Fruit fly (Drosophila melanogaster) whole organism, embryonic: Measurements from ENCODE around the gene CG18542.
A peak's percentile ranks its signal among the peaks of the same experiment; 100 is the strongest.

Experiments used
- Bteb2 ChIP-seq: fragments of 200-800 bp; sonication (Bioruptor generic); optimal IDR thresholded peaks from 2 replicates; lab custom pipeline; 2016; ENCODE audit warnings: missing biosample characterization, missing genetic modification characterization
- CG10267 ChIP-seq: fragments of 200-800 bp; sonication (Bioruptor generic); optimal IDR thresholded peaks from 2 replicates; lab custom pipeline; 2018; ENCODE audit warnings: missing biosample characterization, mild to moderate bottlenecking, missing genetic modification characterization, moderate library complexity
- CG10543 ChIP-seq: fragments of 200-800 bp; sonication (Bioruptor generic); optimal IDR thresholded peaks from 3 replicates; lab custom pipeline; 2017; ENCODE audit warnings: missing biosample characterization, mild to moderate bottlenecking, missing genetic modification characterization, moderate library complexity
- CG12155 ChIP-seq: fragments of 200-800 bp; sonication (Bioruptor generic); optimal IDR thresholded peaks from 3 replicates; lab custom pipeline; 2016; ENCODE audit warnings: missing biosample characterization, missing genetic modification characterization
- CG12391 ChIP-seq: fragments of 200-800 bp; sonication (Bioruptor generic); optimal IDR thresholded peaks from 3 replicates; lab custom pipeline; 2018; ENCODE audit warnings: missing biosample characterization, mild to moderate bottlenecking, missing genetic modification characterization, moderate library complexity
- CG13123 ChIP-seq: fragments of 200-800 bp; sonication (Bioruptor generic); optimal IDR thresholded peaks from 2 replicates; lab custom pipeline; 2016; ENCODE audit warnings: missing biosample characterization, missing genetic modification characterization
- CG13287 ChIP-seq: fragments of 200-800 bp; sonication (Bioruptor generic); IDR thresholded peaks from 2 replicates; pipeline ENCODE4 v1.3.6; 2022; ENCODE audit warnings: missing biosample characterization, missing genetic modification characterization; ENCODE audit not compliant: partially characterized antibody
- CG14710 ChIP-seq: fragments of 200-800 bp; sonication (Bioruptor generic); optimal IDR thresholded peaks from 3 replicates; lab custom pipeline; 2019; ENCODE audit warnings: missing biosample characterization, mild to moderate bottlenecking, missing genetic modification characterization, moderate library complexity
- CG15514 ChIP-seq: fragments of 200-800 bp; sonication (Bioruptor generic); optimal IDR thresholded peaks from 3 replicates; lab custom pipeline; 2017; ENCODE audit warnings: missing biosample characterization, missing genetic modification characterization, mild to moderate bottlenecking, moderate library complexity, missing genetic modification reagents
- CG15601 ChIP-seq: fragments of 200-800 bp; sonication (Bioruptor generic); optimal IDR thresholded peaks from 3 replicates; lab custom pipeline; 2019; ENCODE audit warnings: missing biosample characterization, mild to moderate bottlenecking, missing genetic modification characterization, moderate library complexity
- CG3838 ChIP-seq: fragments of 200-800 bp; sonication (Bioruptor generic); optimal IDR thresholded peaks from 3 replicates; lab custom pipeline; 2016; ENCODE audit warnings: missing biosample characterization, missing genetic modification characterization
- CG4617 ChIP-seq: fragments of 200-800 bp; sonication (Bioruptor generic); optimal IDR thresholded peaks from 3 replicates; lab custom pipeline; 2016; ENCODE audit warnings: missing biosample characterization, missing genetic modification characterization, borderline replicate concordance
- CG7987 ChIP-seq: fragments of 200-800 bp; sonication (Bioruptor generic); optimal IDR thresholded peaks from 2 replicates; lab custom pipeline; 2018; ENCODE audit warnings: missing biosample characterization, mild to moderate bottlenecking, missing genetic modification characterization, moderate library complexity
- CG8924 ChIP-seq: fragments of 200-800 bp; optimal IDR thresholded peaks from 3 replicates; lab custom pipeline; 2019; ENCODE audit warnings: missing biosample characterization, mild to moderate bottlenecking, missing genetic modification characterization, moderate library complexity
- CHES-1-like ChIP-seq: fragments of 200-800 bp; sonication (Bioruptor generic); optimal IDR thresholded peaks from 2 replicates; lab custom pipeline; 2016; ENCODE audit warnings: missing biosample characterization, missing genetic modification characterization
- Dad ChIP-seq: fragments of 200-800 bp; sonication (Bioruptor generic); optimal IDR thresholded peaks from 3 replicates; lab custom pipeline; 2016; ENCODE audit warnings: missing biosample characterization, missing genetic modification characterization
- Dp ChIP-seq: fragments of 200-800 bp; sonication (Bioruptor generic); optimal IDR thresholded peaks from 2 replicates; lab custom pipeline; 2018; ENCODE audit warnings: missing biosample characterization, mild to moderate bottlenecking, missing genetic modification characterization, moderate library complexity
- E2f2 ChIP-seq: fragments of 200-800 bp; sonication (Bioruptor generic); IDR thresholded peaks from 2 replicates; pipeline ENCODE4 v1.3.6; 2022; ENCODE audit warnings: missing biosample characterization, missing genetic modification characterization
- ERR ChIP-seq: fragments of 200-800 bp; sonication (Bioruptor generic); optimal IDR thresholded peaks from 2 replicates; lab custom pipeline; 2016; ENCODE audit warnings: missing biosample characterization, missing genetic modification characterization
- HLH4C ChIP-seq: fragments of 200-800 bp; sonication (Bioruptor generic); IDR thresholded peaks from 3 replicates; pipeline ENCODE4 v1.3.6; 2022; ENCODE audit warnings: missing biosample characterization, missing genetic modification characterization; ENCODE audit not compliant: partially characterized antibody
- HmgD ChIP-seq: fragments of 200-800 bp; sonication (Bioruptor generic); optimal IDR thresholded peaks from 3 replicates; lab custom pipeline; 2016; ENCODE audit warnings: missing biosample characterization, missing genetic modification characterization
- HmgZ ChIP-seq: fragments of 200-800 bp; sonication (Bioruptor generic); optimal IDR thresholded peaks from 2 replicates; lab custom pipeline; 2018; ENCODE audit warnings: missing biosample characterization, mild to moderate bottlenecking, missing genetic modification characterization
- Lhr ChIP-seq: fragments of 200-800 bp; sonication (Bioruptor generic); optimal IDR thresholded peaks from 3 replicates; lab custom pipeline; 2017; ENCODE audit warnings: mild to moderate bottlenecking, missing biosample characterization, missing genetic modification reagents, missing genetic modification characterization
- MESR4 ChIP-seq: fragments of 200-800 bp; sonication (Bioruptor generic); optimal IDR thresholded peaks from 2 replicates; lab custom pipeline; 2018; ENCODE audit warnings: missing biosample characterization, mild to moderate bottlenecking, missing genetic modification characterization, moderate library complexity
- Opbp ChIP-seq: fragments of 200-800 bp; sonication (Bioruptor generic); IDR thresholded peaks from 3 replicates; pipeline ENCODE4 v1.3.6; 2022; ENCODE audit warnings: missing biosample characterization, missing genetic modification characterization; ENCODE audit not compliant: partially characterized antibody
- Rfx ChIP-seq: fragments of 200-800 bp; sonication (Bioruptor generic); IDR thresholded peaks from 2 replicates; pipeline ENCODE4 v1.3.6; 2022; ENCODE audit warnings: missing biosample characterization, missing genetic modification characterization
- Side ChIP-seq: fragments of 200-800 bp; sonication (Bioruptor generic); optimal IDR thresholded peaks from 2 replicates; lab custom pipeline; 2016; ENCODE audit warnings: missing biosample characterization, missing genetic modification characterization
- amos ChIP-seq: fragments of 200-800 bp; sonication (Bioruptor generic); IDR thresholded peaks from 2 replicates; pipeline ENCODE4 v1.3.6; 2022; ENCODE audit warnings: missing biosample characterization, missing genetic modification characterization; ENCODE audit not compliant: partially characterized antibody
- ap ChIP-seq: fragments of 200-800 bp; sonication (Bioruptor generic); IDR thresholded peaks from 2 replicates; pipeline ENCODE4 v1.3.6; 2022; ENCODE audit warnings: missing biosample characterization, missing genetic modification characterization
- chm ChIP-seq: fragments of 200-800 bp; sonication (Bioruptor generic); IDR thresholded peaks from 2 replicates; pipeline ENCODE4 v1.3.6; 2022; ENCODE audit warnings: missing biosample characterization, missing genetic modification characterization
- ci ChIP-seq: fragments of 200-800 bp; sonication (Bioruptor generic); IDR thresholded peaks from 3 replicates; pipeline ENCODE4 v1.3.6; 2022; ENCODE audit warnings: missing biosample characterization, missing genetic modification characterization
- dpn ChIP-seq, 2 experiments: fragments of 200-800 bp; sonication (Bioruptor generic); optimal IDR thresholded peaks; 3 replicates each; lab custom pipeline; 2016; ENCODE audit warnings: missing biosample characterization in 2 of 2, missing genetic modification characterization in 2 of 2
- ewg ChIP-seq: fragments of 200-800 bp; sonication (Bioruptor generic); optimal IDR thresholded peaks from 3 replicates; lab custom pipeline; 2017; ENCODE audit warnings: mild to moderate bottlenecking, missing biosample characterization, missing genetic modification reagents, missing genetic modification characterization
- fru ChIP-seq: fragments of >200 bp; optimal IDR thresholded peaks from 2 replicates; lab custom pipeline; 2017
- gfzf ChIP-seq: fragments of 200-800 bp; sonication (Bioruptor generic); optimal IDR thresholded peaks from 2 replicates; lab custom pipeline; 2016; ENCODE audit warnings: missing biosample characterization, mild to moderate bottlenecking, missing genetic modification characterization, moderate library complexity
- knrl ChIP-seq: fragments of 200-800 bp; sonication (Bioruptor generic); IDR thresholded peaks from 3 replicates; pipeline ENCODE4 v1.3.6; 2022; ENCODE audit warnings: missing biosample characterization, missing genetic modification characterization; ENCODE audit not compliant: partially characterized antibody
- nerfin-2 ChIP-seq: fragments of 200-800 bp; sonication (Bioruptor generic); IDR thresholded peaks from 2 replicates; pipeline ENCODE4 v1.3.6; 2022; ENCODE audit warnings: missing biosample characterization, missing genetic modification characterization; ENCODE audit not compliant: partially characterized antibody
- nmo ChIP-seq: fragments of 200-800 bp; sonication (Bioruptor generic); optimal IDR thresholded peaks from 2 replicates; lab custom pipeline; 2018; ENCODE audit warnings: missing biosample characterization, mild to moderate bottlenecking, missing genetic modification characterization, moderate library complexity
- p53 ChIP-seq: fragments of 200-800 bp; sonication (Bioruptor generic); optimal IDR thresholded peaks from 2 replicates; lab custom pipeline; 2016; ENCODE audit warnings: missing biosample characterization, missing genetic modification characterization
- phol ChIP-seq: fragments of 200-800 bp; sonication (Bioruptor generic); optimal IDR thresholded peaks from 3 replicates; lab custom pipeline; 2018; ENCODE audit warnings: missing biosample characterization, mild to moderate bottlenecking, missing genetic modification characterization, moderate library complexity
- prd ChIP-seq, 3 experiments: fragments of >200 bp in 2 of 3; fragments of 200-800 bp in 1 of 3; sonication (Bioruptor generic) in 1 of 3; optimal IDR thresholded peaks in 2 of 3; IDR thresholded peaks in 1 of 3; 2 replicates in 2 of 3; 3 replicates in 1 of 3; pipeline versions ENCODE4 v1.3.6 to Lab custom; 2017 to 2022; ENCODE audit warnings: missing biosample characterization in 1 of 3, missing genetic modification characterization in 1 of 3
- pzg ChIP-seq: fragments of 200-800 bp; sonication (Bioruptor generic); optimal IDR thresholded peaks from 3 replicates; lab custom pipeline; 2018; ENCODE audit warnings: missing biosample characterization, mild to moderate bottlenecking, missing genetic modification characterization, moderate library complexity
- row ChIP-seq: fragments of 200-800 bp; sonication (Bioruptor generic); IDR thresholded peaks from 3 replicates; pipeline ENCODE4 v1.3.6; 2022; ENCODE audit warnings: missing biosample characterization, missing genetic modification characterization
- sisA ChIP-seq: fragments of 200-800 bp; sonication (Bioruptor generic); IDR thresholded peaks from 2 replicates; pipeline ENCODE4 v1.3.6; 2022; ENCODE audit warnings: missing biosample characterization, missing genetic modification characterization
- stwl ChIP-seq: fragments of 200-800 bp; sonication (Bioruptor generic); optimal IDR thresholded peaks from 3 replicates; lab custom pipeline; 2018; ENCODE audit warnings: missing biosample characterization, mild to moderate bottlenecking, missing genetic modification characterization, moderate library complexity
- tll ChIP-seq, 2 experiments: fragments of 200-800 bp in 1 of 2; fragments of >200 bp in 1 of 2; sonication (Bioruptor generic) in 1 of 2; optimal IDR thresholded peaks; 2 replicates each; lab custom pipeline; 2017 to 2019; ENCODE audit warnings: missing biosample characterization in 2 of 2, missing genetic modification characterization in 2 of 2, mild to moderate bottlenecking in 1 of 2, moderate library complexity in 1 of 2
- tna ChIP-seq: fragments of 200-800 bp; sonication (Bioruptor generic); IDR thresholded peaks from 2 replicates; pipeline ENCODE4 v1.3.6; 2022; ENCODE audit warnings: missing biosample characterization, missing genetic modification characterization; ENCODE audit not compliant: partially characterized antibody

CG18542 gene

DNA sequence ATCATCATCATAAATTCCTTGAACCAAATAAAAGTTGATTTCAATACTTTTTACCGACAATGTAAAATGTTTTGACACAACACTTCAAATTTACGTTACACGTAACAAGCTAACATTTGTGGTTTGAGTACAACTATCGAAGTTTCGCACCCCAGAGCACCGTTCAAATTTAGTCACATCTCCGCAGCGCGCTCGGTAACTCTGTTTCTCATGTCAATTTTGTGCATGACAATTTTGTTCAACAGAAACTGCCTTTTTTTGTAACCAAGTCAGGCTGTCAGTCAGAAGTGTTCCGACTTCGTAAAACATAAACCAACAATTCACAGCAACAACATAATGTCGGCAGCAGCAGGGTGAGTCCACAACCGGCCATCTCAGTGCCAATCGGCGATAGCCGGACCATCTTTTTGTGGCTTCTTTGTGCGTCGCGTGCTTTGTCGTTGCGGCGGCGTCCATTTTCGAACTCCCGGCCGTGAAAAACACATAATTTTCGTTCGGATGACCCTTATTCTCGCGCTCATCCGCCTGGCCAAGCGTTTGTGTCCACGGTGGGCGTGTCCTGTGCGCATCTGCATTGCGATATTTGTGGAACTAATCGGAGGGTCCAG, 7.7 kb upstream of the CG18542 start, which contains the start of gene p23 (continued):
- TF ChIP-seq nerfin-2 (GFP tag; lab: Robert Waterston, UW) (0 out of 2 replicates have a peak, but pooled peaks have one; percentile 50), CG4617 (GFP tag; lab: Kevin White, UChicago) (peak; percentile 81), CG14710 (tag; lab: Kevin White, UChicago) (peak; percentile 66), HmgZ (tag; lab: Kevin White, UChicago) (peak; percentile 86), row (GFP tag; lab: Robert Waterston, UW) (peak; percentile 32; the same call in 1 of the 3 replicates), CG10267 (tag; lab: Kevin White, UChicago) (peak; percentile 45), ERR (GFP tag; lab: Kevin White, UChicago) (peak; percentile 31), sisA (GFP tag; lab: Robert Waterston, UW) (no peak), HLH4C (GFP tag; lab: Robert Waterston, UW) (0 out of 3 replicates have a peak, but pooled peaks have one; percentile 17), tna (GFP tag; lab: Robert Waterston, UW) (peak; percentile 9; the same call in 1 of the 2 replicates), CG15514 (peak; percentile 54), phol (tag; lab: Kevin White, UChicago) (peak; percentile 19), CHES-1-like (GFP tag; lab: Kevin White, UChicago) (peak; percentile 42), Opbp (GFP tag; lab: Robert Waterston, UW) (peak; percentile 61; the same call in 2 of the 3 replicates), ci (GFP tag; lab: Robert Waterston, UW) (0 out of 3 replicates have a peak, but pooled peaks have one; percentile 12), gfzf (peak; percentile 98), ap (GFP tag; lab: Robert Waterston, UW) (no peak), dpn (GFP tag; optimal IDR thresholded peaks at IDR 0.05; lab: Kevin White, UChicago) (peak in 1 of 2 experiments; percentile 17), HmgD (GFP tag; lab: Kevin White, UChicago) (peak; percentile 78), CG12391 (peak; percentile 30), prd (optimal IDR thresholded peaks at IDR 0.05; lab: Kevin White, UChicago) (no peak), prd (GFP tag; IDR thresholded peaks at IDR 0.05; lab: Robert Waterston, UW) (0 out of 3 replicates have a peak, but pooled peaks have one; percentile 8), ewg (GFP tag; lab: Kevin White, UChicago) (peak; percentile 41), pzg (GFP tag; lab: Kevin White, UChicago) (peak; percentile 97), CG10543 (GFP tag; lab: Kevin White, UChicago) (peak; percentile 15), tll (GFP tag; optimal IDR thresholded peaks at IDR 0.05; lab: Kevin White, UChicago) (peak in 1 of 2 experiments; percentile 57), nmo (GFP tag; lab: Kevin White, UChicago) (peak; percentile 49), Dad (GFP tag; lab: Kevin White, UChicago) (peak; percentile 15), CG7987 (GFP tag; lab: Kevin White, UChicago) (peak; percentile 3), fru (lab: Kevin White, UChicago) (no peak), E2f2 (GFP tag; lab: Robert Waterston, UW) (peak; percentile 50; the same call in 1 of the 2 replicates), Side (GFP tag; lab: Kevin White, UChicago) (peak; percentile 8), CG8924 (tag; lab: Kevin White, UChicago) (peak; percentile 32), knrl (GFP tag; lab: Robert Waterston, UW) (peak; percentile 67; the same call in 2 of the 3 replicates), Bteb2 (no peak), CG13123 (GFP tag; lab: Kevin White, UChicago) (no peak), chm (peak; percentile 44; the same call in 1 of the 2 replicates), p53 (GFP tag; lab: Kevin White, UChicago) (peak; percentile 69), Rfx (GFP tag; lab: Robert Waterston, UW) (peak; percentile 63), CG13287 (peak; percentile 55; the same call in 1 of the 2 replicates), CG15601 (tag; lab: Kevin White, UChicago) (peak; percentile 75), Lhr (GFP tag; lab: Kevin White, UChicago) (peak; percentile 92), Dp (peak; percentile 51), stwl (peak; percentile 62), amos (peak; percentile 73), CG3838 (no peak), CG12155 (GFP tag; lab: Kevin White, UChicago) (peak; percentile 11), MESR4 (peak; percentile 94)
